Fruit fly (Drosophila melanogaster) S2 (cell line): ENCODE measurements around the gene atms.

Experiments
- CG8478 ChIP-seq: fragments of >200 bp; optimal IDR thresholded peaks from 2 replicates; lab custom pipeline; 2018
- CTCF ChIP-seq, 2 experiments: fragments of >200 bp; optimal IDR thresholded peaks; 2 replicates each; lab custom pipeline; 2018

atms gene

DNA sequence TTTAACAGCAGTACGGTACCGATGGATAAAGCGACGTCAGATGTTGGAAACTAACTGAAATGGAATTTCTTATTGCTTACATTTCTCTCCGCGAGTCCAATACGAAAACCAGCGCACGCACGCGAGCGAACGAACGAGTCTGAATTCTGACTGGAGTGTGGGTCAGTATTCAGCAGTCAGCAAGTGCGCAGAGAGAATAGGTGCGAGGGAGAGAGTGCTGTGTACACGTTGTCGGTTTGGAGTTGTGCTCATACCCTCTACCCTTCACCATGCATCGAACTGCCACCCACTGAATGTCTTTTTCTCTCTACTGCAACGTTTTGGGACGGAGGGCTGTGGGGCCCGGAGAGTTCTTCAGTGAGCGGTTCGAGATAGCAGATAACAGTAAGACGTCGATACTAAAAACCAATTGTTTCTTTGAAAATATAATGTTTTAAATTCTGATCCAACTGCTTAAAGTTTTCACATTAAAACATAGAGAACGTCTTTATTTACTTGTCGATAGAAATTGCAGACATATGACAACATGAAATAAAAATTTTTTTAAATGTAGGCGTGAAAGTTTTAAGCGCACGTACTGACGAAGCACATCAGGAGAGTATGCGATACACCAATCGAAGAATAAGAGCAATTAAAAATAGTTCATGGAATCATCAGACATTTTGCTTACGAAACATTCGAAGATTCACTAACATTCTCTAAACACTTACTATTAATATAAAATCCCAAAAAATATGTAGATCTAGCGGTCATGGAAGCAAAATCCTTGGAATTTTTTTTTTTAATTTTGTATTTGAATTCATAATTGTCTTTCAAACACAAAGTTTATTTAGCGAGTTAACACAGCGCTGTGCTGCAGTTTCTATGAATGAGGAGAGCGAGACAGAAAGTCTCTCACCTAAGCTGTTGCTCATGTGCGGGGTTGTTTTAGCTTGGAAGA lies 10.1 kb upstream of the atms start:
- TF ChIP-seq CTCF (optimal IDR thresholded peaks at IDR 0.05; lab: Kevin White, UChicago) (no peak), CG8478 (lab: Kevin White, UChicago) (no peak)

DNA sequence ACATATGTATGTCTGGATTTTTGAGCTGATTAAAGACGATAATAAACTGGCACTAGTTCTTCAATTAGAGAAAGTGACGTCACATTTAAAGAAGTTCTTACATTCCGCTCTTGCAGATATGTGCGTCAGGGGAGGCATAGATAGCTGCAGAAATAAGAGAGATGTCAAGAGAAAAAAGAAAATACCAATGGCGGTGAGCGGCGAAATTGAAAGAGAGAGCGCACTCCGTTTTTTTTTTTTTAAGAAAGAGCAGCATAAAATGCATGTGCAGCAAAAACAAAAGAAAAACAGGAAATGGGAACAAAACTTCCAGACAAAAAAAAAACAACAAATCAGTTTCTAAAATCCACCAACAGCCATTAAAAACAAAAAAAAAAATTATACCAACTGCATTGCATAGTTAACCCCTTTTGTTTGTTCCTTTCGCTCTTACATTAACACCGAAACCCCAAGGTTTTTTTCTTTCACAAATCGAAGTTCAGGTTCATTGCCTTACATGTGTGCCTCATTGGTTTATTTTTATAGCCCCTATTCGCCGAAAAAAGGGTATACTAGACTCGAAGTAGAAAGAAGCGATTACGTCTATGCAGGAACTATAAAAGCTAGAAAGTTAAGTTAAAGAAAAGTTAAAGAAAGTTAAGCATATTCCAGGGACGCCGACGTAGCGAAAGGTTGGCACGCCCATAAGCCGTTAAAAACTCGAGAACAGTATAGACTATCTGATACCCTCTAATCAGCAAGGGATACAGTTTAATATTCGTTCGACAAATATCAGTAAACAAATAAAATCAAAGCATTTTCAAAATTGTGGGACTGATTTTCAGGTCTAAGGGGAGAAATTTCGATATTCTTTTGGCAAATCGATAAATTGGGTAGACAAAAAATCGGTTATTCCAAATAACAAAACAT lies 9.0 kb upstream of the atms start:
- TF ChIP-seq CTCF (optimal IDR thresholded peaks at IDR 0.05; lab: Kevin White, UChicago) (no peak), CG8478 (lab: Kevin White, UChicago) (no peak)

DNA sequence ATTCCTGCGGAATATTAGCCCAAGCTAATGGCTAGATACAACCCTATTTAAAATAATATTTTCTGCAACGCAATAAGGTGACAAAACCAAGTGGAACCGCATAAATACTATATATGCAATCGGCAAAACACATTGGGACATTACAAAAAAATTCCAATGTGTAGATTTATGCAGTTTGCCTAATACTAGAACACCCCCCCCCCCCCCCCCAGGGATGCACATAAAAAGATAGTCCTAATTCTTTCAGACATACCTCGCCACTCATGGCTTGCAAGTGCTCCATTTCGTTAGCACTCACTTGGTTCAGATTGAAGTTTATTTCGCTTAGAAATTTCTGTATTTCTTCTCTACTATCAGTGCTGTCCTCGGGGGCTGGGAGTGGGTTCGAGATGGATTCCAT lies 4.3 kb upstream of the atms start:
- TF ChIP-seq CTCF (optimal IDR thresholded peaks at IDR 0.05; lab: Kevin White, UChicago) (no peak), CG8478 (lab: Kevin White, UChicago) (no peak)

DNA sequence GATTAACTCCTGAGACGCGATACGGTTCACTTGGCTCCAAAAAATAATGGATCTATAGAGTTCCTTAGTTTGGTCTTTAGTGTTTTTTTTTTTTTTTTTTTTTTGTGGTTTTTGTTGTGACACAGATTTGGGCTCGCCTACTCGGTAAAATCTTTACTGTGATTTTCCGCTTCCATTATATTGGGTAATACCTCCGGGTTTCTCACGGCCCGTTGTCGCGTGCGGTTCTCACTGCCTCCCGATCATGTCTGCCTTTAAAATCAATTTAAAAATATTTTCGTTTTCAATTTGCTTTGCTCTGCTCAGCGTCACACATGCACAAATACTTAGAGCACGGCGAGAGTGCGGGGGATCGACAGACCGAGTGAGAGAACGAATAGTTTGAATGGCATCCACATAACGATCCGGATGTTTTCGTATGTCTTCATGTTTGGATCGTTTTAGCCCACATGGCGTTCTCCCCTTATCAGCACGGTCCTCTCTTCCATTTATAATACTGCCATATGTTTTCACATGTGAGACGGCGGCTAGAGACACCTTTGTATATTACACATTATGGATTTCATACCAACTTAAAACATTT lies 3.6 kb upstream of the atms start:
- TF ChIP-seq CTCF (optimal IDR thresholded peaks at IDR 0.05; lab: Kevin White, UChicago) (no peak), CG8478 (lab: Kevin White, UChicago) (no peak)

DNA sequence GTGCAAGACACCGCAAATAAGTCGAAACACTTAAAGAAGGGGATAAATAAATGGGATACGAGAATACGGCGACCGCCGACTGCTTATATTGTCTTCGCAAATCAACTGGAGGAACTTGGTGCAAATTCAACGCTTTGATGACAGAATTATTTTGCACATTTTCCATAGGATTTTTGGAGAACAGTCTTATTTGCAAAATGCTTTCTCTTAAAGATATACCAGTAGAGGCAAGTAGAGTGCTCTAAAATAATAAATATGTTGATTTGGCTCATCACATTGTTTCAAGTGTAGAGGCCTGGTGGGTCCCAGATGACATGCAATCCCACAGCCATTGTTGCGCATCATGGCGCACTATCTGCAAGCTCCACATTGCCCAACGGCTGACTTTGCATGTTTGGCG lies 2.5 kb upstream of the atms start:
- TF ChIP-seq CG8478 (lab: Kevin White, UChicago) (no peak), CTCF (optimal IDR thresholded peaks at IDR 0.05; lab: Kevin White, UChicago) (no peak)

DNA sequence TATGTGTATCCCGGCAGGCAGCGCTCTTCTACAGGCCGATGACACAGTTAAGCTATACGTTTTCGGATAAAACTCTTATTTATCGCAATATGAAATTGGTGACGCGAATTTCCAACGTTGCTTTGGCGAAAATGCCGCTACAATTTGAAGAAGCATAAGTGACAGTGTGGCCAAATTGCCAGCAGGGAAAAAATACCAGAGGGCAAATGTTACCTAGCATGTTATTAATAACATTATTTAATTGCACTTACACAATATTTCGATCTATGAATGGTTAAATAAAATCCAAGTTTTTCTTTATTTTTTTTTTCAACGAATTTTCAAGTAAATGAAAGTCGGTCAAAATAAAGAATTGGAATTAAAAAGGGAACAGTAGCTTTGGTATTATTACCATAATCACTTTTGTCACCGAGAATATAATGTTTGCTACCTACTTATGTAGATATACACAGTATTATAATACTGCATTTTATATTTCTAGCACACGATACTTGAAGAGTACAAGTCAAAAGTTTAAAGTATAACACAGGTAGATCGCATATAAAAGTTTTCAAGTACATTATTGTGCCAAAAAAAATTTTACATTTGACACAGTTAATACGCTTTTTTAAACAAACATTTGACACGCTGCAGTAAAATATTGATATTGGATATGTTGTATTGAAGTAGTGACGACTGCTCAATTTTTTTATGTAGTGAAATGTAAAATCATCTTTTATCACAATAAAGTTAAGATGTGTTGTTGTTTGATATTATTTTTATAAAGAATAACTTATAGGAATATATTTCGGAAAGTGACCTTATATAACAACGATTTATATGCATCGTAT lies 732 bp upstream of the atms start, which contains the start of gene tacc:
Gene tacc, minus strand, starts transcription at position 169 of the 830 bp plus-strand sequence.
- no peak for TF ChIP-seq CG8478 (lab: Kevin White, UChicago)
- TF ChIP-seq CTCF (optimal IDR thresholded peaks at IDR 0.05; lab: Kevin White, UChicago), result no peak

DNA sequence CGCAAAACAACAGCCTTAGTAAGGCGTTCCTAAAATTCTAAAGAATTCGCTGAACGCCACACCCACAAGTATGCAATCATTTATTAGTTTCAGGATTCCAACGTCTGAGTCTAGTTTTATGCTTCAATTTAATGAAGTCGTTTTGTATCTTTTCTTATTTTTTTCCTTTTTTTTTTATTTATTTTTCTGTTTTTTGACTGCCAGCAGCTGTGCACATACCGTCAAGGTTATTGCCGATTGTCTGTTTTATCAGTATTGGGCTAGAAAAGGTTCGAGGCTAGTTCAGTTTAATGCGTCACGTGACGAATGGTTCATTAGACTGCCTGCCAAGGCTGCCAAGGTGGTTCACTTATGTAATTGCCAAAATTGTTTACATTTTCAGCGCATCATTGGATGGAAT lies 11.5 kb downstream of the atms start:
- no peak for TF ChIP-seq CG8478 (lab: Kevin White, UChicago)
- TF ChIP-seq CTCF (optimal IDR thresholded peaks at IDR 0.05; lab: Kevin White, UChicago), result no peak

DNA sequence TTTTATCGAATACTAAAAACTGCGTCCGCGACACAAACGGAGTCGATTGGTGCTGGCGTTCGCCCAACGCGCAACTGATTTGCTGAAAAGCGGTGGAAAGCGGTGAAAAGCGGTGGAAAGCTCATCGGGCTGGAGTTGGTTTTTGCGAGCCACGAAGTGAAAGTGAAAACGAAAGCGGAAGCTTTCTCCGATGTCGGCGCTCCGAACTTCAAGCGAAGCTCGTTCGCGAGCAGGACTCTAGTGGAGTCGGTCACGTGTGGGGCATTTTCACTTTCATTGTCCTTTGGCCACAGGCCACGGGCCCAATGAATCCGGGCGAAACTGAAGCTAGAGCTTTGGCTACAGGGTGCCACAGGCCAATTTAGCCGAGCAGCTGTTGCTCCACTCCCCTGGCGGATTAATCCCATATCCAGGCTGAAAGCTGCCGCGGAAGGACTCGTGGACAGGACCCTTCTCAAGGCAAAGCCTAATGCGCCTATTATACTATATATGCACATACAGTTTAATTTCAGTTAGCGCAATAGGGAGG lies 18.9 kb downstream of the atms start:
- TF ChIP-seq CG8478 (lab: Kevin White, UChicago) (no peak), CTCF (optimal IDR thresholded peaks at IDR 0.05; lab: Kevin White, UChicago) (no peak)

DNA sequence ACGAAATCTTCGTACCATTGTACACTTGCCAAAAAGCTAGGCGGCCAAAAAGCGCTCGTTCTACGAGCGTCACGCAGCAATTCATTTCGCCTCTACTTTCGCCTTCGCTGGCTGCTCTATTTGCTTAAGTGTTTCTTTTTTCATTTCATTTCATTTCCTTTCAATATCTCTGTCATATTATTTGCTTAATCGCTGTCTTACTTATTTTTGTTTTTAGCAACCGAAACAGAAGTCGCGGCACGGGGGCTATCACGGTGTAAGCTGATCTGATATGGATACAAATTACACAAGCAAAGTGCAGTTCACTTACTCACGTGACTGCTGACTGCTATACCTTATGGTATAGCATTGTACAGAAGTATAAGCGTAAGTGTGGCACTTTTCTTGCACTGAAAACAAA lies 21.5 kb downstream of the atms start:
- TF ChIP-seq CTCF (optimal IDR thresholded peaks at IDR 0.05; lab: Kevin White, UChicago), result no peak
- TF ChIP-seq CG8478 (lab: Kevin White, UChicago), result no peak

DNA sequence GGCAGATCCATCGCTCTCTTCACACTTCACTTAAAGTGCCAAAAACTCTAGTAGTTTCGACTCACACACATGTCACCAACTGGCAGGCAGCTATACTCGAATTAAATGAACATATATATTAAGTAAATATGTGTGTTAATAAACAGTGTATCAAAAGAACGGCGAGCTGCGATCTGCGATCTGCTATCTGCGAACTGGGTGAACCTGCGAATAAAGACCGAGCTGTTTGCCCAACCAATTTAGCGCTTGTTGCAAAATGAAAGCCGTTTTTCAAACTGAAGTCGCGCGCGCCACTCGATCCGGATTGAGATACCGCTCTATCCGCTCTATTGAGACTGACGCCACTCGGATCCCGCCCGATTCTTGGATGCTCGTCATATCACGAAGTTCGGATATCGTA lies 23.3 kb downstream of the atms start, which contains the start of gene CG44098:
Gene CG44098, minus strand, starts transcription at position 101 of the 400 bp plus-strand sequence.
- TF ChIP-seq CTCF (optimal IDR thresholded peaks at IDR 0.05; lab: Kevin White, UChicago), result no peak
- no peak for TF ChIP-seq CG8478 (lab: Kevin White, UChicago)

DNA sequence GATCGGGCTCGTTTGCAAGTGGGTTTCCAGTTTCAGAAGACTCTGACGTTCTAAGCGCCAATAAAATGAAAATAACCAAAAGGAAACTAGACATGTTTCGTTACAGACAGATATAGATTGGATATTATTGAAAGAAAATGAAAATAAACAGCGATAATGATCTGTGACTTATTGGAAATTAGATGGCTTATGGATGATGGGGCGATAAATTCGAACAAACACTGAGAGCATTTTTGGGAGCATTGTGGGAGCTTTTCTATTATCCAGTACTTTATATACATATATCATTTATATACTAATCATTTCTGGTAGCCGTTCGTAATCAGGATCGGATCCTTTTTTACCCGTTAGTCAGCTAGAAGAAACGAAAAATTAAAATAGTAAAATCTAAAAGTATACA lies 25.1 kb downstream of the atms start, which contains the start of gene CG44088:
Gene CG44088, minus strand, starts transcription at position 101 of the 400 bp plus-strand sequence.
- no peak for TF ChIP-seq CG8478 (lab: Kevin White, UChicago)

DNA sequence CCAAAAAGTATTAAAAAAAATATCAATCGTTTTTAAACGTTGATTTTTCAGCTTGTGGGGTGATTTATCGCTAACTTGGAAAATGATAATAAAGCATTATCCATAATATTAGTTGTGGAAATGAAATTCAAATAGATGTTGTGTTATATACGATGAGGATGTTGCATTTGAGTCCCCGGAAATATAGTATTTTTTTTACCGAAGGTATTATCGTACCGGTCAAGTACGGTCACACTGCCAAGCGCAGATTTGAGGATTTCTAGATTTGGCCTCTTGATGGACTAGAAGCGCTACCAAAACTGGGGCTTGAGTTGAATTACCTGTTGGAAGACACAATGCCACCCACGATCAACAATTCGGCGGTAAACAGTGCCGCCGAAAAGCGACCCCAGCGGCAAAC lies 25.5 kb downstream of the atms start:
- TF ChIP-seq CG8478 (lab: Kevin White, UChicago), result no peak
- TF ChIP-seq CTCF (optimal IDR thresholded peaks at IDR 0.05; lab: Kevin White, UChicago), result no peak

DNA sequence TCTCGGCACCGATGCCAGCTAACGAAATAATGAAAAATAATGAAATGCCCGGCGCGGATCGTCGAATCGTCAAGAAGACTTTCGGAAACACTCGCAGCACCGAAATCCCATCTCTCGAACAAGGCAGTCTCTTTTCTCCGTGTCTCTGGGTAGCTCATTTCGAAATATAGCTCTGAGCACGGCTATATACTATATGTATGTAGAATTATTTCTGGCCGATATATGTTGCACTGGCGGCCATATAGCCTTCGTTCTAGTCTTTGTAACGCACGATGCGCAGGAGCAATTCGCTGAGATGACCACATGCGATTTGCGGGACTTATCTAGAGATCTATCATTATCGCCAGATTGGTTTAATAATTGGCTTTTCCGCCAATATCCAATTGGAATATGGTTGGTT lies 30.4 kb downstream of the atms start, which contains the start of gene CG14655:
Gene CG14655, minus strand, starts transcription at position 41 of the 400 bp plus-strand sequence.
- TF ChIP-seq CTCF (optimal IDR thresholded peaks at IDR 0.05; lab: Kevin White, UChicago) (no peak), CG8478 (lab: Kevin White, UChicago) (no peak)
